Fruit fly (Drosophila melanogaster) whole organism, embryonic: ENCODE data around the gene Cyp312a1.

Experiments
- Ada2b ChIP-seq: fragments of 200-800 bp; sonication (Bioruptor generic); IDR thresholded peaks from 2 replicates; pipeline ENCODE4 v1.3.6; 2022; ENCODE audit warnings: missing biosample characterization, missing genetic modification characterization
- Bgb ChIP-seq: fragments of 200-800 bp; sonication (Bioruptor generic); IDR thresholded peaks from 2 replicates; pipeline ENCODE4 v1.3.6; 2022; ENCODE audit warnings: missing biosample characterization, missing genetic modification characterization; ENCODE audit not compliant: partially characterized antibody
- CG12659 ChIP-seq: fragments of 200-800 bp; sonication (Bioruptor generic); optimal IDR thresholded peaks from 3 replicates; lab custom pipeline; 2017; ENCODE audit warnings: mild to moderate bottlenecking, missing biosample characterization, missing genetic modification reagents, missing genetic modification characterization
- CG14860 ChIP-seq: fragments of 200-800 bp; sonication (Bioruptor generic); IDR thresholded peaks from 3 replicates; pipeline ENCODE4 v1.3.6; 2022; ENCODE audit warnings: missing biosample characterization, missing genetic modification characterization; ENCODE audit not compliant: partially characterized antibody
- CG15514 ChIP-seq: fragments of 200-800 bp; sonication (Bioruptor generic); optimal IDR thresholded peaks from 3 replicates; lab custom pipeline; 2017; ENCODE audit warnings: missing biosample characterization, missing genetic modification characterization, mild to moderate bottlenecking, moderate library complexity, missing genetic modification reagents
- CG17186 ChIP-seq: fragments of 200-800 bp; sonication (Bioruptor generic); optimal IDR thresholded peaks from 3 replicates; lab custom pipeline; 2017; ENCODE audit warnings: missing biosample characterization, missing genetic modification reagents, missing genetic modification characterization
- CG17568 ChIP-seq: fragments of 200-800 bp; sonication (Bioruptor generic); optimal IDR thresholded peaks from 2 replicates; lab custom pipeline; 2018; ENCODE audit warnings: missing biosample characterization, mild to moderate bottlenecking, missing genetic modification characterization, moderate library complexity
- CG17829 ChIP-seq: fragments of 200-800 bp; optimal IDR thresholded peaks from 2 replicates; lab custom pipeline; 2019; ENCODE audit warnings: missing biosample characterization, mild to moderate bottlenecking, missing genetic modification characterization, moderate library complexity
- CG34224 ChIP-seq: fragments of 200-800 bp; sonication (Bioruptor generic); IDR thresholded peaks from 3 replicates; pipeline ENCODE4 v1.3.6; 2022; ENCODE audit warnings: missing biosample characterization, missing genetic modification characterization; ENCODE audit not compliant: partially characterized antibody
- CG34376 ChIP-seq: fragments of 200-800 bp; sonication (Bioruptor generic); optimal IDR thresholded peaks from 2 replicates; lab custom pipeline; 2018; ENCODE audit warnings: missing biosample characterization, mild to moderate bottlenecking, missing genetic modification characterization
- CG4617 ChIP-seq: fragments of 200-800 bp; sonication (Bioruptor generic); optimal IDR thresholded peaks from 3 replicates; lab custom pipeline; 2016; ENCODE audit warnings: missing biosample characterization, missing genetic modification characterization, borderline replicate concordance
- CG7786 ChIP-seq: fragments of 200-800 bp; sonication (Bioruptor generic); optimal IDR thresholded peaks from 2 replicates; lab custom pipeline; 2016; ENCODE audit warnings: missing biosample characterization, missing genetic modification characterization
- CG7963 ChIP-seq: fragments of 200-800 bp; sonication (Bioruptor generic); IDR thresholded peaks from 3 replicates; pipeline ENCODE4 v1.3.6; 2022; ENCODE audit warnings: missing biosample characterization, missing genetic modification characterization; ENCODE audit not compliant: partially characterized antibody
- CG8765 ChIP-seq: fragments of 200-800 bp; sonication (Bioruptor generic); IDR thresholded peaks from 2 replicates; pipeline ENCODE4 v1.3.6; 2022; ENCODE audit warnings: missing biosample characterization, missing genetic modification characterization
- CTCF ChIP-seq: fragments of 200-800 bp; sonication (Bioruptor generic); optimal IDR thresholded peaks from 2 replicates; lab custom pipeline; 2017; ENCODE audit warnings: missing biosample characterization, mild to moderate bottlenecking, missing genetic modification characterization, moderate library complexity
- Dek ChIP-seq: fragments of 200-800 bp; sonication (Bioruptor generic); optimal IDR thresholded peaks from 3 replicates; lab custom pipeline; 2019; ENCODE audit warnings: missing biosample characterization, mild to moderate bottlenecking, missing genetic modification characterization, moderate library complexity
- Dref ChIP-seq: fragments of 200-800 bp; sonication (Bioruptor generic); IDR thresholded peaks from 2 replicates; pipeline ENCODE4 v1.3.6; 2022; ENCODE audit warnings: missing biosample characterization, missing genetic modification characterization
- Gsc ChIP-seq: fragments of 200-800 bp; sonication (Bioruptor generic); IDR thresholded peaks from 2 replicates; pipeline ENCODE4 v1.3.6; 2022; ENCODE audit warnings: missing biosample characterization, missing genetic modification characterization
- Hey ChIP-seq: fragments of 200-800 bp; sonication (Bioruptor generic); optimal IDR thresholded peaks from 3 replicates; lab custom pipeline; 2018; ENCODE audit warnings: missing biosample characterization, mild to moderate bottlenecking, missing genetic modification characterization
- Hr3 ChIP-seq: fragments of 200-800 bp; sonication (Bioruptor generic); optimal IDR thresholded peaks from 3 replicates; lab custom pipeline; 2016; ENCODE audit warnings: missing biosample characterization, missing genetic modification characterization
- MTF-1 ChIP-seq: fragments of 200-800 bp; sonication (Bioruptor generic); optimal IDR thresholded peaks from 2 replicates; lab custom pipeline; 2018; ENCODE audit warnings: missing biosample characterization, mild to moderate bottlenecking, missing genetic modification characterization, borderline replicate concordance
- Opbp ChIP-seq: fragments of 200-800 bp; sonication (Bioruptor generic); IDR thresholded peaks from 3 replicates; pipeline ENCODE4 v1.3.6; 2022; ENCODE audit warnings: missing biosample characterization, missing genetic modification characterization; ENCODE audit not compliant: partially characterized antibody
- Sry-β ChIP-seq: fragments of 200-800 bp; sonication (Bioruptor generic); optimal IDR thresholded peaks from 2 replicates; lab custom pipeline; 2018; ENCODE audit warnings: missing biosample characterization, mild to moderate bottlenecking, missing genetic modification characterization, moderate library complexity
- Sry-δ ChIP-seq: fragments of 200-800 bp; sonication (Bioruptor generic); optimal IDR thresholded peaks from 2 replicates; lab custom pipeline; 2016; ENCODE audit warnings: missing biosample characterization, missing genetic modification characterization
- TFAM ChIP-seq: fragments of 200-800 bp; sonication (Bioruptor generic); optimal IDR thresholded peaks from 2 replicates; lab custom pipeline; 2017; ENCODE audit warnings: missing biosample characterization, missing genetic modification characterization, inconsistent platforms
- amos ChIP-seq: fragments of 200-800 bp; sonication (Bioruptor generic); IDR thresholded peaks from 2 replicates; pipeline ENCODE4 v1.3.6; 2022; ENCODE audit warnings: missing biosample characterization, missing genetic modification characterization; ENCODE audit not compliant: partially characterized antibody
- ato ChIP-seq: fragments of 200-800 bp; sonication (Bioruptor generic); IDR thresholded peaks from 2 replicates; pipeline ENCODE4 v1.3.6; 2022; ENCODE audit warnings: missing biosample characterization, missing genetic modification characterization; ENCODE audit not compliant: partially characterized antibody
- bbx ChIP-seq: fragments of 200-800 bp; sonication (Bioruptor generic); IDR thresholded peaks from 2 replicates; pipeline ENCODE4 v1.3.6; 2022; ENCODE audit warnings: missing biosample characterization, missing genetic modification characterization; ENCODE audit not compliant: partially characterized antibody
- chinmo ChIP-seq: fragments of 200-800 bp; sonication (Bioruptor generic); IDR thresholded peaks from 4 replicates; pipeline ENCODE4 v1.3.6; 2022; ENCODE audit warnings: missing biosample characterization, missing genetic modification characterization; ENCODE audit not compliant: partially characterized antibody
- crp ChIP-seq, 2 experiments: fragments of 200-800 bp; sonication (Bioruptor generic); optimal IDR thresholded peaks; 2 replicates in 1 of 2; 3 replicates in 1 of 2; lab custom pipeline; 2017; ENCODE audit warnings: missing biosample characterization in 2 of 2, missing genetic modification characterization in 2 of 2, mild to moderate bottlenecking in 1 of 2, moderate library complexity in 1 of 2
- dimm ChIP-seq: fragments of 200-800 bp; sonication (Bioruptor generic); IDR thresholded peaks from 2 replicates; pipeline ENCODE4 v1.3.6; 2022; ENCODE audit warnings: missing biosample characterization, missing genetic modification characterization
- grn ChIP-seq: fragments of 200-800 bp; sonication (Bioruptor generic); optimal IDR thresholded peaks from 3 replicates; lab custom pipeline; 2017; ENCODE audit warnings: missing biosample characterization, missing genetic modification characterization
- h ChIP-seq: fragments of >200 bp; optimal IDR thresholded peaks from 2 replicates; lab custom pipeline; 2017
- hb ChIP-seq: fragments of 200-800 bp; sonication (Bioruptor generic); IDR thresholded peaks from 3 replicates; pipeline ENCODE4 v1.3.6; 2022; ENCODE audit warnings: missing biosample characterization, missing genetic modification characterization; ENCODE audit not compliant: partially characterized antibody
- hbn ChIP-seq: fragments of 200-800 bp; sonication (Bioruptor generic); IDR thresholded peaks from 2 replicates; pipeline ENCODE4 v1.3.6; 2022; ENCODE audit warnings: missing biosample characterization, missing genetic modification characterization; ENCODE audit not compliant: partially characterized antibody
- inv ChIP-seq: fragments of 200-800 bp; sonication (Bioruptor generic); IDR thresholded peaks from 2 replicates; pipeline ENCODE4 v1.3.6; 2022; ENCODE audit warnings: missing biosample characterization, missing genetic modification characterization; ENCODE audit not compliant: partially characterized antibody
- kah ChIP-seq: fragments of 200-800 bp; sonication (Bioruptor generic); optimal IDR thresholded peaks from 2 replicates; lab custom pipeline; 2018; ENCODE audit warnings: missing biosample characterization, mild to moderate bottlenecking, missing genetic modification characterization
- knrl ChIP-seq: fragments of 200-800 bp; sonication (Bioruptor generic); IDR thresholded peaks from 3 replicates; pipeline ENCODE4 v1.3.6; 2022; ENCODE audit warnings: missing biosample characterization, missing genetic modification characterization; ENCODE audit not compliant: partially characterized antibody
- lbe ChIP-seq: fragments of 200-800 bp; sonication (Bioruptor generic); optimal IDR thresholded peaks from 2 replicates; lab custom pipeline; 2016; ENCODE audit warnings: missing biosample characterization, mild to moderate bottlenecking, missing genetic modification characterization
- lmd ChIP-seq: fragments of 200-800 bp; sonication (Bioruptor generic); IDR thresholded peaks from 2 replicates; pipeline ENCODE4 v1.3.6; 2022; ENCODE audit warnings: missing biosample characterization, missing genetic modification characterization
- org-1 ChIP-seq: fragments of 200-800 bp; sonication (Bioruptor generic); optimal IDR thresholded peaks from 2 replicates; lab custom pipeline; 2017; ENCODE audit warnings: missing biosample characterization, missing genetic modification characterization
- sd ChIP-seq: fragments of 200-800 bp; sonication (Bioruptor generic); optimal IDR thresholded peaks from 3 replicates; lab custom pipeline; 2018; ENCODE audit warnings: missing biosample characterization, mild to moderate bottlenecking, missing genetic modification characterization, moderate library complexity
- sna ChIP-seq: fragments of 200-800 bp; sonication (Bioruptor generic); IDR thresholded peaks from 2 replicates; pipeline ENCODE4 v1.3.6; 2022; ENCODE audit warnings: missing biosample characterization, missing genetic modification characterization; ENCODE audit not compliant: partially characterized antibody
- stc ChIP-seq: fragments of 200-800 bp; sonication (Bioruptor generic); IDR thresholded peaks from 2 replicates; pipeline ENCODE4 v1.3.6; 2022; ENCODE audit warnings: missing biosample characterization, missing genetic modification characterization
- vnd ChIP-seq: fragments of 200-800 bp; sonication (Bioruptor generic); IDR thresholded peaks from 3 replicates; pipeline ENCODE4 v1.3.6; 2022; ENCODE audit warnings: missing biosample characterization, missing genetic modification characterization; ENCODE audit not compliant: partially characterized antibody
- zen2 ChIP-seq: fragments of 200-800 bp; sonication (Bioruptor generic); IDR thresholded peaks from 3 replicates; pipeline ENCODE4 v1.3.6; 2022; ENCODE audit warnings: missing biosample characterization, missing genetic modification characterization; ENCODE audit not compliant: partially characterized antibody

Cyp312a1 gene

dm6 chr3L:18112669-18113068 lies 19.8 kb downstream of the Cyp312a1 start, which contains the start of the genes CG32195 and CG7341 (continued):
- TF ChIP-seq CG4617 (GFP tag; lab: Kevin White, UChicago), result peak; percentile 5
- peak; percentile 26 for TF ChIP-seq CG17568 (GFP tag; lab: Kevin White, UChicago)
- peak; percentile 83 for TF ChIP-seq sna (GFP tag; lab: Robert Waterston, UW)
- no peak for TF ChIP-seq dimm (GFP tag; lab: Robert Waterston, UW)
- peak; percentile 72 for TF ChIP-seq hbn (GFP tag; lab: Robert Waterston, UW)
- peak; percentile 6 for TF ChIP-seq CG34376
- TF ChIP-seq CG8765 (GFP tag; lab: Robert Waterston, UW), result no peak
- peak; percentile 71; the same call in 2 of the 4 replicates for TF ChIP-seq chinmo (GFP tag; lab: Robert Waterston, UW)
- TF ChIP-seq CG34224 (GFP tag; lab: Robert Waterston, UW), result peak; percentile 93
- no peak for TF ChIP-seq lmd (GFP tag; lab: Robert Waterston, UW)
- TF ChIP-seq kah (GFP tag; lab: Kevin White, UChicago), result no peak
- no peak for TF ChIP-seq h (lab: Kevin White, UChicago)
- peak; percentile 53; the same call in 1 of the 3 replicates for TF ChIP-seq hb (GFP tag; lab: Robert Waterston, UW)
- TF ChIP-seq grn, result no peak
- TF ChIP-seq Gsc, result no peak
- no peak for TF ChIP-seq Hey (tag; lab: Kevin White, UChicago)
- no peak for TF ChIP-seq CG7786 (GFP tag; lab: Kevin White, UChicago)
- TF ChIP-seq crp (GFP tag; optimal IDR thresholded peaks at IDR 0.05; lab: Kevin White, UChicago), result peak; percentile 71 to 91
- peak; percentile 80 for TF ChIP-seq CG7963 (GFP tag; lab: Robert Waterston, UW)
- peak; percentile 10 for TF ChIP-seq CG17186 (GFP tag; lab: Kevin White, UChicago)
- no peak for TF ChIP-seq Hr3 (GFP tag; lab: Kevin White, UChicago)
- peak; percentile 18 for TF ChIP-seq Sry-β (GFP tag; lab: Kevin White, UChicago)
- peak; percentile 60; the same call in 2 of the 3 replicates for TF ChIP-seq Opbp
- no peak for TF ChIP-seq MTF-1 (GFP tag; lab: Kevin White, UChicago)
- TF ChIP-seq Ada2b, result no peak
- TF ChIP-seq zen2 (GFP tag; lab: Robert Waterston, UW), result peak; percentile 84
- peak; percentile 85 for TF ChIP-seq bbx (GFP tag; lab: Robert Waterston, UW)
- TF ChIP-seq lbe (GFP tag; lab: Kevin White, UChicago), result peak; percentile 31
- peak; percentile 29 for TF ChIP-seq CTCF (GFP tag; lab: Kevin White, UChicago)
- no peak for TF ChIP-seq stc (GFP tag; lab: Robert Waterston, UW)
- TF ChIP-seq ato (GFP tag; lab: Robert Waterston, UW), result peak; percentile 88
- TF ChIP-seq inv (GFP tag; lab: Robert Waterston, UW), result 0 out of 2 replicates have a peak, but pooled peaks have one; percentile 32
- peak; percentile 15 for TF ChIP-seq CG12659 (GFP tag; lab: Kevin White, UChicago)
- no peak for TF ChIP-seq Dek (tag; lab: Kevin White, UChicago)
- TF ChIP-seq sd (tag; lab: Kevin White, UChicago), result peak; percentile 77
- TF ChIP-seq CG17829 (tag; lab: Kevin White, UChicago), result peak; percentile 24
- TF ChIP-seq amos (GFP tag; lab: Robert Waterston, UW), result peak; percentile 68; the same call in 1 of the 2 replicates
- TF ChIP-seq Sry-δ, result peak; percentile 37
- peak; percentile 37; the same call in 2 of the 3 replicates for TF ChIP-seq knrl
- TF ChIP-seq TFAM, result no peak
- peak; percentile 78 for TF ChIP-seq CG14860
- peak; percentile 62 for TF ChIP-seq vnd (GFP tag; lab: Robert Waterston, UW)
- TF ChIP-seq Dref (GFP tag; lab: Robert Waterston, UW), result peak; percentile 77
- peak; percentile 99 for TF ChIP-seq CG15514 (GFP tag; lab: Kevin White, UChicago)
- TF ChIP-seq Bgb (GFP tag; lab: Robert Waterston, UW), result peak; percentile 82
- TF ChIP-seq org-1 (GFP tag; lab: Kevin White, UChicago), result no peak
